Fruit fly (Drosophila melanogaster) whole organism: ENCODE data around the gene CG14210.

Experiments
- CG8478 ChIP-seq: fragments of >200 bp; optimal IDR thresholded peaks from 2 replicates; lab custom pipeline; 2018; ENCODE audit warnings: inconsistent platforms
- Dll ChIP-seq: fragments of >200 bp; optimal IDR thresholded peaks from 2 replicates; lab custom pipeline; 2017
- EcR ChIP-seq, 2 experiments: fragments of >200 bp; optimal IDR thresholded peaks; 2 replicates each; lab custom pipeline; 2017; ENCODE audit warnings: missing biosample characterization in 2 of 2, missing genetic modification characterization in 2 of 2, missing genetic modification reagents in 2 of 2
- pan ChIP-seq: fragments of >200 bp; optimal IDR thresholded peaks from 2 replicates; lab custom pipeline; 2017
- psq ChIP-seq: fragments of >200 bp; optimal IDR thresholded peaks from 2 replicates; lab custom pipeline; 2017

dm6 chrX:19631365-19631832 is 15.4 kb downstream of the CG14210 start:
- TF ChIP-seq psq (no peak), EcR (GFP tag; optimal IDR thresholded peaks at IDR 0.05; lab: Kevin White, UChicago) (no peak), Dll (peak; percentile 81), pan (lab: Kevin White, UChicago) (no peak), CG8478 (lab: Kevin White, UChicago) (no peak)
